Worm (Caenorhabditis elegans) whole organism, young adult: ENCODE data around the gene ZK632.11.

Source experiments
- D2030.7 ChIP-seq: fragments of 200-800 bp; sonication (Bioruptor generic); IDR thresholded peaks from 2 replicates; pipeline ENCODE4 v1.3.6; 2022; ENCODE audit warnings: missing genetic modification reagents, missing genetic modification characterization, missing compliant biosample characterization
- F23B12.7 ChIP-seq: sonication (generic microtip); optimal IDR thresholded peaks from 2 replicates; lab custom pipeline; 2017; ENCODE audit warnings: missing genetic modification characterization, mild to moderate bottlenecking, missing compliant biosample characterization, antibody characterized with exemption, moderate library complexity; ENCODE audit not compliant: insufficient read depth
- K11D2.4 ChIP-seq: fragments of 200-800 bp; sonication (Bioruptor generic); IDR thresholded peaks from 2 replicates; pipeline ENCODE4 v1.3.6; 2022; ENCODE audit warnings: missing genetic modification reagents, missing genetic modification characterization, missing compliant biosample characterization
- ccch-3 ChIP-seq: fragments of 200-800 bp; sonication (Bioruptor generic); optimal IDR thresholded peaks from 2 replicates; lab custom pipeline; 2018; ENCODE audit warnings: mild to moderate bottlenecking, missing genetic modification characterization, missing compliant biosample characterization
- ceh-40 ChIP-seq: fragments of 200-800 bp; sonication (Bioruptor generic); IDR thresholded peaks from 2 replicates; pipeline ENCODE4 v1.3.6; 2022; ENCODE audit warnings: missing genetic modification characterization, missing compliant biosample characterization
- hlh-26 ChIP-seq: fragments of 200-800 bp; sonication (Bioruptor generic); conservative IDR thresholded peaks from 2 replicates; pipeline ENCODE4 v1.3.6; 2022; ENCODE audit warnings: missing genetic modification reagents, missing genetic modification characterization, missing compliant biosample characterization
- madf-10 ChIP-seq: sonication (generic microtip); optimal IDR thresholded peaks from 2 replicates; lab custom pipeline; 2016; ENCODE audit warnings: mild to moderate bottlenecking, missing genetic modification characterization, missing compliant biosample characterization
- madf-8 ChIP-seq: fragments of 200-800 bp; sonication (Bioruptor generic); conservative IDR thresholded peaks from 2 replicates; pipeline ENCODE4 v1.3.6; 2022; ENCODE audit warnings: missing genetic modification reagents, missing genetic modification characterization, missing compliant biosample characterization
- nfya-1 ChIP-seq: sonication (generic microtip); optimal IDR thresholded peaks from 2 replicates; lab custom pipeline; 2017; ENCODE audit warnings: antibody characterized with exemption, missing compliant biosample characterization, missing genetic modification characterization, borderline replicate concordance; ENCODE audit not compliant: insufficient read depth
- pha-4 ChIP-seq: fragments of 150-350 bp; sonication (generic microtip); optimal IDR thresholded peaks from 2 replicates; lab custom pipeline; 2014; ENCODE audit warnings: missing biosample characterization, missing genetic modification reagents, missing genetic modification characterization
- snpc-3.4 ChIP-seq: sonication (generic microtip); optimal IDR thresholded peaks from 2 replicates; lab custom pipeline; 2017; ENCODE audit warnings: missing genetic modification characterization, mild to moderate bottlenecking, missing compliant biosample characterization, antibody characterized with exemption, moderate library complexity, missing genotype, missing genetic modification reagents

ce11 chrIII:9826005-9826404 is 1.7 kb upstream of the ZK632.11 start:
- TF ChIP-seq nfya-1 (tag; lab: Kevin White, UChicago), result no peak
- TF ChIP-seq ceh-40, result no peak
- TF ChIP-seq K11D2.4 (GFP tag; lab: Robert Waterston, UW), result peak; percentile 67; the same call in 1 of the 2 replicates
- no peak for TF ChIP-seq pha-4 (tag; lab: Kevin White, UChicago)
- no peak for TF ChIP-seq snpc-3.4 (tag; lab: Kevin White, UChicago)
- no peak for TF ChIP-seq madf-10 (tag; lab: Kevin White, UChicago)
- no peak for TF ChIP-seq madf-8 (GFP tag; lab: Robert Waterston, UW)
- no peak for TF ChIP-seq D2030.7
- no peak for TF ChIP-seq hlh-26 (GFP tag; lab: Robert Waterston, UW)
- TF ChIP-seq ccch-3 (GFP tag; lab: Kevin White, UChicago), result no peak
- no peak for TF ChIP-seq F23B12.7 (tag; lab: Kevin White, UChicago)
